Fruit fly (Drosophila melanogaster) whole organism, wandering third instar larva: ENCODE data around the gene Prx1.

Experiments
- CG32264 ChIP-seq: fragments of 200-800 bp; sonication (Bioruptor generic); optimal IDR thresholded peaks from 2 replicates; lab custom pipeline; 2016; ENCODE audit warnings: missing biosample characterization, missing genetic modification characterization
- Hr78 ChIP-seq: fragments of >200 bp; optimal IDR thresholded peaks from 2 replicates; lab custom pipeline; 2017; ENCODE audit warnings: missing biosample characterization, missing genetic modification characterization
- h ChIP-seq: fragments of 200-800 bp; sonication (Bioruptor generic); optimal IDR thresholded peaks from 3 replicates; lab custom pipeline; 2016; ENCODE audit warnings: missing biosample characterization, mild to moderate bottlenecking, missing genetic modification characterization
- psq ChIP-seq: fragments of 200-800 bp; sonication (Bioruptor generic); optimal IDR thresholded peaks from 3 replicates; lab custom pipeline; 2017; ENCODE audit warnings: missing biosample characterization, mild to moderate bottlenecking, missing genetic modification characterization, moderate library complexity
- usp ChIP-seq: fragments of >200 bp; optimal IDR thresholded peaks from 2 replicates; lab custom pipeline; 2017; ENCODE audit warnings: missing biosample characterization, missing genetic modification characterization

dm6 chr3L:15251759-15252322 is 44.2 kb downstream of the Prx1 start:
- TF ChIP-seq h (GFP tag; lab: Kevin White, UChicago) (no peak), usp (GFP tag; lab: Kevin White, UChicago) (no peak), CG32264 (GFP tag; lab: Kevin White, UChicago) (no peak), psq (GFP tag; lab: Kevin White, UChicago) (no peak), Hr78 (no peak)
